Fruit fly (Drosophila melanogaster) whole organism: ENCODE measurements around the gene Best4.

ENCODE experiments used
- CG8478 ChIP-seq: fragments of >200 bp; optimal IDR thresholded peaks from 2 replicates; lab custom pipeline; 2018; ENCODE audit warnings: inconsistent platforms
- EcR ChIP-seq, 2 experiments: fragments of >200 bp; optimal IDR thresholded peaks; 2 replicates each; lab custom pipeline; 2017; ENCODE audit warnings: missing biosample characterization in 2 of 2, missing genetic modification characterization in 2 of 2, missing genetic modification reagents in 2 of 2
- psq ChIP-seq: fragments of >200 bp; optimal IDR thresholded peaks from 2 replicates; lab custom pipeline; 2017
- usp ChIP-seq: fragments of >200 bp; optimal IDR thresholded peaks from 2 replicates; lab custom pipeline; 2017; ENCODE audit warnings: missing biosample characterization, missing genetic modification characterization, mixed read lengths

- no peak for TF ChIP-seq CG8478 (lab: Kevin White, UChicago)
- no peak for TF ChIP-seq psq (lab: Kevin White, UChicago)
- no peak for TF ChIP-seq usp (GFP tag; lab: Kevin White, UChicago)
- TF ChIP-seq EcR (GFP tag; optimal IDR thresholded peaks at IDR 0.05; lab: Kevin White, UChicago): no peak
These were observed 37.7 kb upstream of the Best4 start for dm6 chr3L:15261067-15261506.
